Fruit fly (Drosophila melanogaster) whole organism, embryonic: ENCODE measurements around the gene CG1273.

ENCODE experiments used
- CG15269 ChIP-seq: fragments of 200-800 bp; sonication (Bioruptor generic); optimal IDR thresholded peaks from 2 replicates; lab custom pipeline; 2018; ENCODE audit warnings: missing biosample characterization, mild to moderate bottlenecking, missing genetic modification characterization, moderate library complexity
- Fer2 ChIP-seq: fragments of 200-800 bp; sonication (Bioruptor generic); optimal IDR thresholded peaks from 2 replicates; lab custom pipeline; 2018; ENCODE audit warnings: missing biosample characterization, mild to moderate bottlenecking, missing genetic modification characterization, moderate library complexity
- Hr78 ChIP-seq, 2 experiments: fragments of 200-800 bp in 1 of 2; fragments of >200 bp in 1 of 2; sonication (Bioruptor generic) in 1 of 2; optimal IDR thresholded peaks; 2 replicates each; lab custom pipeline; 2017 to 2019; ENCODE audit warnings: missing biosample characterization in 2 of 2, missing genetic modification characterization in 2 of 2, mild to moderate bottlenecking in 1 of 2, moderate library complexity in 1 of 2

DNA sequence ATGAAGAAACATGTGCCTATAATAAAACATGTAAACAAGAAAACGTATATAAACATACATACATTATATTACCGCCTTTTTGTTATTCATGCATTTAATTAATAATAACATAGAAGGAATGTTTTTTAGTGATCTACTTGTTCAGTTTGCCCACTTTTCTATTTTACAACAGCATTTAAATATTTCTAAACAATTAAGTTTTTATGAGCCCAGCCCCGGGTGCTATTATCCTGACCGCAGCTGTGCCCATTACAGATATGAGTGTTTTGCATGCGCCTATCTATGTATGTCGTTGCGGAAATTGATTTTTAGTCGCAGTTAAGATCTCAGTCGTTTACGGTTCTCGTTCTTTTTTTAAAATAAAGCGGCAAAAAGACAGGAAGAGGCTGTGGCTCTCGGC lies 1.4 kb downstream of the CG1273 start:
- TF ChIP-seq CG15269 (tag; lab: Kevin White, UChicago) (no peak), Hr78 (GFP tag; optimal IDR thresholded peaks at IDR 0.05; lab: Kevin White, UChicago) (no peak), Fer2 (no peak)
